Worm (Caenorhabditis elegans) whole organism, late embryonic: ENCODE data around the gene C27D6.15.

ENCODE experiments used
- T23F11.4 ChIP-seq: fragments of 200-800 bp; sonication (Bioruptor generic); optimal IDR thresholded peaks from 2 replicates; lab custom pipeline; 2018; ENCODE audit warnings: mild to moderate bottlenecking, missing genetic modification characterization, missing compliant biosample characterization
- ceh-2 ChIP-seq: sonication (generic microtip); optimal IDR thresholded peaks from 2 replicates; lab custom pipeline; 2016; ENCODE audit warnings: missing genotype, missing genetic modification characterization, missing compliant biosample characterization
- ceh-22 ChIP-seq: sonication (generic microtip); optimal IDR thresholded peaks from 2 replicates; lab custom pipeline; 2017; ENCODE audit warnings: missing biosample characterization, missing genetic modification characterization
- ceh-30 ChIP-seq: fragments of 150-350 bp; optimal IDR thresholded peaks from 2 replicates; lab custom pipeline; 2014; ENCODE audit warnings: missing biosample characterization, missing genetic modification characterization
- ceh-31 ChIP-seq: sonication (generic microtip); optimal IDR thresholded peaks from 2 replicates; lab custom pipeline; 2016; ENCODE audit warnings: missing genetic modification characterization, missing compliant biosample characterization
- ceh-48 ChIP-seq: sonication (generic microtip); optimal IDR thresholded peaks from 2 replicates; lab custom pipeline; 2016; ENCODE audit warnings: missing genetic modification characterization, inconsistent platforms, missing compliant biosample characterization
- dve-1 ChIP-seq: sonication (generic microtip); optimal IDR thresholded peaks from 2 replicates; lab custom pipeline; 2017; ENCODE audit warnings: antibody characterized with exemption, mild to moderate bottlenecking, missing genetic modification characterization, missing compliant biosample characterization
- hlh-8 ChIP-seq: sonication (generic microtip); optimal IDR thresholded peaks from 2 replicates; lab custom pipeline; 2016; ENCODE audit warnings: missing genotype, missing genetic modification characterization, missing compliant biosample characterization
- nfya-1 ChIP-seq: sonication (generic microtip); optimal IDR thresholded peaks from 2 replicates; lab custom pipeline; 2017; ENCODE audit warnings: missing genetic modification characterization, mild to moderate bottlenecking, missing compliant biosample characterization, antibody characterized with exemption, moderate library complexity
- nhr-11 ChIP-seq: fragments of 150-350 bp; optimal IDR thresholded peaks from 2 replicates; lab custom pipeline; 2014; ENCODE audit warnings: missing biosample characterization, missing genetic modification characterization
- nhr-232 ChIP-seq: sonication (generic microtip); optimal IDR thresholded peaks from 2 replicates; lab custom pipeline; 2016; ENCODE audit warnings: missing genetic modification characterization, missing compliant biosample characterization
- pqm-1 ChIP-seq: sonication (generic microtip); optimal IDR thresholded peaks from 2 replicates; lab custom pipeline; 2016; ENCODE audit warnings: missing genetic modification characterization, missing compliant biosample characterization
- ref-2 ChIP-seq: sonication (generic microtip); optimal IDR thresholded peaks from 2 replicates; lab custom pipeline; 2016; ENCODE audit warnings: missing genetic modification characterization, missing compliant biosample characterization

- TF ChIP-seq ceh-48 (no peak), hlh-8 (tag; lab: Kevin White, UChicago) (no peak), nhr-11 (no peak), nhr-232 (tag; lab: Kevin White, UChicago) (no peak), nfya-1 (no peak), T23F11.4 (GFP tag; lab: Kevin White, UChicago) (no peak), ceh-2 (tag; lab: Kevin White, UChicago) (no peak), pqm-1 (no peak), dve-1 (no peak), ceh-31 (tag; lab: Kevin White, UChicago) (no peak), ceh-22 (no peak), ref-2 (tag; lab: Kevin White, UChicago) (no peak), ceh-30 (no peak)
Measured at ce11 chrII:5210830-5211229, 39.1 kb downstream of the C27D6.15 start, which contains the start of gene C34F11.8.
